Fruit fly (Drosophila melanogaster): Measurements from ENCODE around the gene CG13305.

The CG13305 gene

dm6 chr3L:8680353-8680752, 33.7 kb upstream of the CG13305 start:
- no peak for TF ChIP-seq CG8478 (optimal IDR thresholded peaks at IDR 0.05)

DNA sequence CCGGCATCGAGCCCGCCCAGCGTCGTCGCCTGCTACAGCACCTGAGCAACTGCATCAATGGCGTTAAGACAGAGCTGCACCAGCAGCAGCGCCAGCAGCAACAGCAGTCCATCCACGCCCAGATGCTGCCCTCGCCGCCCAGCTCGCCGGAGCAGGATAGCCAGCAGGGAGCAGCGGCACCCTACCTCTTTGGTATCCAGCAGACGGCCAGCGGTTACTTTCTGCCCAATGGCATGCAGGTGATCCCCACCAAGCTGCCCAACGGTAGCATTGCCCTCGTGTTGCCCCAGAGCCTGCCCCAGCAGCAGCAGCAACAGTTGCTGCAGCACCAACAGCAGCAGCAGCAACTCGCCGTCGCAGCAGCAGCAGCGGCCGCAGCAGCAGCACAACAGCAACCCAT, 31.2 kb upstream of the CG13305 start:
- TF ChIP-seq CTCF (optimal IDR thresholded peaks at IDR 0.05) (no peak), CG8478 (optimal IDR thresholded peaks at IDR 0.05) (no peak)

DNA sequence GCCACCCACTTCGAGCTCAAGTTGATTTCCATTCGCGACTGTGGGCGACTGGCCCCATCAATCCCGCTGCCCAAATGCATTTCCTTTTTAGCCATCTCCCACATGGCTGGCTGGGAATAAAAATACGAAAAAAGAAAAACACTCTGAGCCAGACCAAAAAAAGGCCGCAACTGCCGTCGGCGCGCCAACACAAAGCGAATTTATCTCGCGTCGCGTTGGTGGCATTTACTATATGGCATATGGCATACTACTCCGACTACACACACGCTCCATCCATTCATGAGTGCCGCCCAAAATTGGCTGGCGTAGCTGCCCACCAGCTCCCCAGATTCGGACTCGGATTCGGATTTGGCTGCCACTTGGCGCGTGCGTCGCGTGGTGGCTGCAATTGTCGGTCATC, 29.9 kb upstream of the CG13305 start:
- no peak for TF ChIP-seq CG8478 (optimal IDR thresholded peaks at IDR 0.05)
- no peak for TF ChIP-seq CTCF (optimal IDR thresholded peaks at IDR 0.05)

dm6 chr3L:8675545-8676084, 29.0 kb upstream of the CG13305 start, which contains the start of gene hry:
TSS of gene hry (plus strand) at chr3L:8675759.
- TF ChIP-seq CG8478 (optimal IDR thresholded peaks at IDR 0.05) (no peak), CTCF (optimal IDR thresholded peaks at IDR 0.05) (no peak)

DNA sequence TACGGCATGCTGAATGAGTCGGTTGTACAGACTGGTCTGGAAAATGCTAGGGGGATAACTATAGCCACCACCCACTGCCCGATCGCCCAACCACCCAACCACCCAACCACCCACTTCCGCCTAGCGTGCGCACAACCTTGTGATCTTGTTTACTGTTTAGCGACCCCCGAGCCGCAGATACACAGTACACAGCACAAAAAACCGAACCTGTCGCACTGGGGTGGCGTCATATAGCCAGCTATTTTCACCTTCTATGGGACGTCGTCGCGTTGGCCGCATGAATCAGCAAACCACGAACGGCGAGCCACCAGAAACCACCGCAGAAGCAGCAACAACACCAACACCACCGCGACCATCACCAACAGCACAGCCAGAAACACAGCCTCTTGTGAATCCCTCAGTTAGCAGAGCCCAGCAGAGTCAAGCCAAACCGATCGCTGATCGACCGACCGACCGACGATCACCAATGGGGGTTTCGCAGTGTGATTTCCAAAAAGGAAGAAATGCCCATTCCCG, 28.5 kb upstream of the CG13305 start:
- TF ChIP-seq CTCF (optimal IDR thresholded peaks at IDR 0.05) (no peak), CG8478 (optimal IDR thresholded peaks at IDR 0.05) (no peak)

DNA sequence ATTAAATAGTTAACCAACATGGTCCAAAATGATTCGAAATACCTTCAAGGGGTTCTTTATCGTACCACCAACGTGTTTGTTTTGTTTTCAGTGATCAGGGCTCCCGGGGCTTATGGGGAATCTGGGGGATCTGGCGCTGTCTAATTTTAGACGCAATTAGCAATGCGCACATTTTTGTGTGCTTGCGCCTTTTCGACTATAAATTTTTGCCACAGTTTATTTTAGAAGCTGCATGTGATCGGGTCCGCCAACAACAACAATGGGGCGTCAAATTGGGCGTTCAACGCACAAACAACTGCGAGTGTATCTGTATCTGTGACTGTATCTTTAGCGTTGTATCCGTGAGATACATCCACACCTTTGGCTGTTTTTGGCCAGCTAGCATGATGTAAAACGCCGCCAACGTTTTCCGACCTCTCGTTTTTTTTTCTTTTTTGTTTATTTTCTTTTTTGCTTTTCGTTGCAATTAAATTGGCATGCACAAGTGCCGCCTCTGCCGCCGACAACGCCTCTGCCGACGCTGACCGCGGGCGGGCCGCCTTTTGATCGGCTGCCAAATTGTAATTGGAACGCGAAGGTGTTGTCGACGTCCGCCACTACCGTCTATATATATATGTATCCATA, 26.9 kb upstream of the CG13305 start:
- no peak for TF ChIP-seq CTCF (optimal IDR thresholded peaks at IDR 0.05)
- TF ChIP-seq CG8478 (optimal IDR thresholded peaks at IDR 0.05), result no peak

dm6 chr3L:8672199-8673059, 25.8 kb upstream of the CG13305 start:
- TF ChIP-seq CTCF (optimal IDR thresholded peaks at IDR 0.05), result no peak
- no peak for TF ChIP-seq CG8478 (optimal IDR thresholded peaks at IDR 0.05)

- no peak for TF ChIP-seq CG8478 (optimal IDR thresholded peaks at IDR 0.05)
- no peak for TF ChIP-seq CTCF (optimal IDR thresholded peaks at IDR 0.05)
Measured at dm6 chr3L:8670983-8671382, 24.4 kb upstream of the CG13305 start.

- TF ChIP-seq CG8478 (optimal IDR thresholded peaks at IDR 0.05), result no peak
- peak; percentile 62 to 67 for TF ChIP-seq CTCF (optimal IDR thresholded peaks at IDR 0.05)
Measured at dm6 chr3L:8669847-8670622, 23.4 kb upstream of the CG13305 start.

- TF ChIP-seq CG8478 (optimal IDR thresholded peaks at IDR 0.05) (no peak), CTCF (optimal IDR thresholded peaks at IDR 0.05) (no peak)
Measured at dm6 chr3L:8669087-8669486, 22.5 kb upstream of the CG13305 start.

DNA sequence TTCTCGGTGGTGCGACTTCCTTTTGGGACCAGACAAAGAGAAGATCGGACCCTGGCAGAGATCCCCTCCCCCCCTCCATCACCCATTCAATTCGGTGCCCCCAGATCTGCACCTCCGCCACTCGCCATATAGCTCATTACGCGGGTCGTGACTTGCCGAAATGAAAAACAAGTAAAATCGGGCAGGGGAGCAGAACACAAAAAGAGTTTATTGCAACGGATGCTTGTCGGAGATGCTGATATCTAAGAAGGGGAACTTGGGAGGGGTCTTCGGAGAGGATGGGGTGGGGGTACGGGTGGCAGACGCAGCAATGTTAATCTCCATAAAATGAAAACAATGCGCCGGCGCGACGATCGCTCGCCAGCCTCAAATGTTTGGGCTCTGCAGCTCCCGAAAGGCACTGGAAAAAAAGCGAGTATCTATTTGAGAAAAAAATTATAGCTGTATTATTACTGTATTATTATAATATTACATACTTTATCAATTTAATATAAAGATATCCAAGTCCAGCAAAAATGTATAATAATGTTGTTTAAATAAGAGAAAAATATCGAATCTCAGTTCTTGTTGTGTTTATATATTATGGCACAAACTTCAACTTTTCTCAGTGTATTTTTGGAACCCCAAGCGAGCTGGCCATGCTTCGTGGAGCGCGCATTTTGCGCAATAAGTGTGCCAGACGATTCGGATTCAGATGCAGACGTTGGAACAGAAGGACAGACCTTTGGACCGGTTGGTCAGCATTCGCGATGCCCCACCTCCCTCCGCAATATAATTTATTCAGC, 21.4 kb upstream of the CG13305 start:
- TF ChIP-seq CTCF (optimal IDR thresholded peaks at IDR 0.05) (no peak), CG8478 (optimal IDR thresholded peaks at IDR 0.05) (no peak)

DNA sequence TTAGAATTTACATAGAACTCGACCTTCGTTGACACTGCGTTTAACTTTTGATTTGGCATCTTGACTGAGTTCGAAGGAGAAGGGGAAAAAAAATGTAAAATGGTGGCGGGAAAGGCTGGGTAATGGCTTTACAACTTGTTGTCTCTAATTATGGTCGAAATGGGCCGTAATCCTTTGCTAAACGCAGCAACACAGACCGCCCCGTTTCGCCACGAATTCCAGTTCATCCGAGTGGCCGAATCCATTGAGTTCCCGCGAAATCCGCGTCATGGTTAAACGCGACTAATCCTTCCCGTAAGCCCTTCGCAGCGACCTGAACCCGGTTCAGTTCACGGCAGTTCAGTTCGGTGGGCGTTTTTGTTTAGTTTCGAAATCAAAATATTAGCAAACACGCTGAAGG, 19.5 kb upstream of the CG13305 start:
- TF ChIP-seq CG8478 (optimal IDR thresholded peaks at IDR 0.05) (no peak), CTCF (optimal IDR thresholded peaks at IDR 0.05) (no peak)

- TF ChIP-seq CTCF (optimal IDR thresholded peaks at IDR 0.05), result no peak
- no peak for TF ChIP-seq CG8478 (optimal IDR thresholded peaks at IDR 0.05)
Measured at dm6 chr3L:8661793-8662669, 15.4 kb upstream of the CG13305 start.

Data from S2 (cell line).